Worm (Caenorhabditis elegans) whole organism, L2 larva: Measurements from ENCODE around the gene Y53F4B.19.

Experiments used
- R02D3.7 ChIP-seq: fragments of 150-350 bp; optimal IDR thresholded peaks from 2 replicates; lab custom pipeline; 2014; ENCODE audit warnings: missing biosample characterization, missing genetic modification characterization
- blmp-1 ChIP-seq: sonication (generic microtip); optimal IDR thresholded peaks from 2 replicates; lab custom pipeline; 2017; ENCODE audit warnings: missing genetic modification characterization, mild to moderate bottlenecking, missing compliant biosample characterization, antibody characterized with exemption, moderate library complexity; ENCODE audit not compliant: insufficient read depth
- ceh-82 ChIP-seq: fragments of 150-350 bp; optimal IDR thresholded peaks from 2 replicates; lab custom pipeline; 2014; ENCODE audit warnings: missing biosample characterization, missing genetic modification characterization
- egl-27 ChIP-seq: sonication (generic microtip); optimal IDR thresholded peaks from 3 replicates; lab custom pipeline; 2017; ENCODE audit warnings: missing biosample characterization, missing genetic modification reagents, missing genetic modification characterization
- fos-1 ChIP-seq: fragments of 150-350 bp; optimal IDR thresholded peaks from 2 replicates; lab custom pipeline; 2014; ENCODE audit warnings: missing biosample characterization, missing genetic modification characterization
- gmeb-1 ChIP-seq: fragments of 150-350 bp; optimal IDR thresholded peaks from 2 replicates; lab custom pipeline; 2014; ENCODE audit warnings: missing biosample characterization, missing genetic modification characterization
- lin-11 ChIP-seq: fragments of 150-350 bp; sonication (generic microtip); optimal IDR thresholded peaks from 2 replicates; lab custom pipeline; 2014; ENCODE audit warnings: missing biosample characterization, missing genetic modification characterization, inconsistent platforms, mixed read lengths
- nhr-11 ChIP-seq: fragments of 150-350 bp; optimal IDR thresholded peaks from 2 replicates; lab custom pipeline; 2014; ENCODE audit warnings: missing biosample characterization, missing genetic modification characterization
- nhr-77 ChIP-seq: fragments of 150-350 bp; optimal IDR thresholded peaks from 2 replicates; lab custom pipeline; 2014; ENCODE audit warnings: missing biosample characterization, missing genetic modification characterization
- skn-1 ChIP-seq: sonication (generic microtip); optimal IDR thresholded peaks from 2 replicates; lab custom pipeline; 2017; ENCODE audit warnings: missing biosample characterization, missing genetic modification characterization
- sma-3 ChIP-seq: sonication (generic microtip); optimal IDR thresholded peaks from 2 replicates; lab custom pipeline; 2016; ENCODE audit warnings: missing genetic modification reagents, missing genetic modification characterization, missing compliant biosample characterization
- snpc-4 ChIP-seq: fragments of 150-350 bp; optimal IDR thresholded peaks from 2 replicates; lab custom pipeline; 2014; ENCODE audit warnings: missing biosample characterization, missing genetic modification characterization
- zag-1 ChIP-seq: fragments of 150-350 bp; optimal IDR thresholded peaks from 2 replicates; lab custom pipeline; 2014; ENCODE audit warnings: missing biosample characterization, missing genetic modification characterization

DNA sequence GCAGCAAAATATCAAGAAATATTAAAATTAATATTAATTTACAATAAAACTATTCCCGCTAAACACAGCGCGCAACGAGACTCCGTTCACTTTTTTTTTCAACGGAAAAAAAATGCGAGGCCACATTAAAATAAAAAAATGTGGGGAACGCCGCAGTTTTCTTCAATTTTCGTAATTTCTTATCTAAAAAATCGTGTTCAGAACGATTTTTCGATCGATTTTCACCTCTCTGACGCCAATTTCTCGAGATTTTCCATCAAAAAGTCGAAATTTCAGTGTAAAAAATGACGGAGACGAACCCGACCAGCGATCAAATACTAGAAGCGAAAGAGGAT is 13.1 kb downstream of the Y53F4B.19 start, which contains the start of gene Y53F4B.21:
- TF ChIP-seq egl-27 (tag; lab: Kevin White, UChicago) (no peak), sma-3 (GFP tag; lab: Kevin White, UChicago) (no peak), skn-1 (tag; lab: Kevin White, UChicago) (no peak), blmp-1 (tag; lab: Kevin White, UChicago) (no peak), nhr-77 (no peak), snpc-4 (tag; lab: Kevin White, UChicago) (no peak), ceh-82 (tag; lab: Kevin White, UChicago) (no peak), zag-1 (no peak), gmeb-1 (tag; lab: Kevin White, UChicago) (no peak), fos-1 (tag; lab: Kevin White, UChicago) (no peak), lin-11 (tag; lab: Kevin White, UChicago) (no peak), R02D3.7 (tag; lab: Kevin White, UChicago) (no peak), nhr-11 (tag; lab: Kevin White, UChicago) (no peak)
